Worm (Caenorhabditis elegans): Measurements from ENCODE around the gene K05G3.1.

The K05G3.1 gene

ce11 chrX:16536230-16536940, 35.3 kb downstream of the K05G3.1 start, which contains the start of gene pat-9:
pat-9 (plus strand) TSS chrX:16536890.
- TF ChIP-seq T22C8.4 (GFP tag; IDR thresholded peaks at IDR 0.05) (no peak), ztf-29 (GFP tag; IDR thresholded peaks at IDR 0.05) (no peak), med-1 (GFP tag; optimal IDR thresholded peaks at IDR 0.05; ENCODE audit: insufficient read depth) (no peak), klf-2 (GFP tag; conservative IDR thresholded peaks at IDR 0.05) (no peak), tab-1 (GFP tag; IDR thresholded peaks at IDR 0.05) (no peak), flt-1 (GFP tag; IDR thresholded peaks at IDR 0.05) (no peak), cog-1 (tag; optimal IDR thresholded peaks at IDR 0.05) (no peak), ztf-23 (GFP tag; IDR thresholded peaks at IDR 0.05) (no peak), ref-1 (GFP tag; conservative IDR thresholded peaks at IDR 0.05) (no peak)

- no peak for TF ChIP-seq tab-1 (GFP tag; IDR thresholded peaks at IDR 0.05)
- TF ChIP-seq ztf-23 (GFP tag; IDR thresholded peaks at IDR 0.05): no peak
- TF ChIP-seq ref-1 (GFP tag; conservative IDR thresholded peaks at IDR 0.05): no peak
Measured at ce11 chrX:16540374-16540773, 39.2 kb downstream of the K05G3.1 start, which contains the start of gene osm-1. osm-1 (plus strand) TSS chrX:16540674.

ce11 chrX:16543887-16544286, 42.8 kb downstream of the K05G3.1 start:
- TF ChIP-seq ztf-29 (GFP tag; IDR thresholded peaks at IDR 0.05) (no peak), flt-1 (GFP tag; IDR thresholded peaks at IDR 0.05) (no peak), klf-2 (GFP tag; conservative IDR thresholded peaks at IDR 0.05) (no peak), cog-1 (tag; optimal IDR thresholded peaks at IDR 0.05) (no peak), ref-1 (GFP tag; conservative IDR thresholded peaks at IDR 0.05) (no peak), T22C8.4 (GFP tag; IDR thresholded peaks at IDR 0.05) (no peak), med-1 (GFP tag; optimal IDR thresholded peaks at IDR 0.05; ENCODE audit: insufficient read depth) (no peak), tab-1 (GFP tag; IDR thresholded peaks at IDR 0.05) (no peak), ztf-23 (GFP tag; IDR thresholded peaks at IDR 0.05) (no peak)

ce11 chrX:16545641-16546040, 44.5 kb downstream of the K05G3.1 start:
- TF ChIP-seq ztf-23 (GFP tag; IDR thresholded peaks at IDR 0.05): no peak
- TF ChIP-seq tab-1 (GFP tag; IDR thresholded peaks at IDR 0.05): no peak
- TF ChIP-seq ztf-29 (GFP tag; IDR thresholded peaks at IDR 0.05): no peak
- TF ChIP-seq flt-1 (GFP tag; IDR thresholded peaks at IDR 0.05): no peak
- TF ChIP-seq klf-2 (GFP tag; conservative IDR thresholded peaks at IDR 0.05): no peak
- no peak for TF ChIP-seq cog-1 (tag; optimal IDR thresholded peaks at IDR 0.05)
- no peak for TF ChIP-seq ref-1 (GFP tag; conservative IDR thresholded peaks at IDR 0.05)
- TF ChIP-seq T22C8.4 (GFP tag; IDR thresholded peaks at IDR 0.05): no peak
- TF ChIP-seq med-1 (GFP tag; optimal IDR thresholded peaks at IDR 0.05; ENCODE audit: insufficient read depth): no peak

- TF ChIP-seq flt-1 (GFP tag; IDR thresholded peaks at IDR 0.05) (no peak), cog-1 (tag; optimal IDR thresholded peaks at IDR 0.05) (no peak), ref-1 (GFP tag; conservative IDR thresholded peaks at IDR 0.05) (no peak), klf-2 (GFP tag; conservative IDR thresholded peaks at IDR 0.05) (no peak), med-1 (GFP tag; optimal IDR thresholded peaks at IDR 0.05; ENCODE audit: insufficient read depth) (no peak), tab-1 (GFP tag; IDR thresholded peaks at IDR 0.05) (no peak), T22C8.4 (GFP tag; IDR thresholded peaks at IDR 0.05) (no peak), ztf-23 (GFP tag; IDR thresholded peaks at IDR 0.05) (no peak), ztf-29 (GFP tag; IDR thresholded peaks at IDR 0.05) (no peak)
Measured at ce11 chrX:16546135-16546534, 45.0 kb downstream of the K05G3.1 start.

- TF ChIP-seq ztf-29 (GFP tag; IDR thresholded peaks at IDR 0.05): no peak
- TF ChIP-seq T22C8.4 (GFP tag; IDR thresholded peaks at IDR 0.05): no peak
- TF ChIP-seq tab-1 (GFP tag; IDR thresholded peaks at IDR 0.05): no peak
- TF ChIP-seq cog-1 (tag; optimal IDR thresholded peaks at IDR 0.05): no peak
- TF ChIP-seq klf-2 (GFP tag; conservative IDR thresholded peaks at IDR 0.05): no peak
- no peak for TF ChIP-seq flt-1 (GFP tag; IDR thresholded peaks at IDR 0.05)
- TF ChIP-seq ztf-23 (GFP tag; IDR thresholded peaks at IDR 0.05): no peak
- no peak for TF ChIP-seq ref-1 (GFP tag; conservative IDR thresholded peaks at IDR 0.05)
Measured at ce11 chrX:16548290-16548689, 47.2 kb downstream of the K05G3.1 start.

- no peak for TF ChIP-seq ztf-29 (GFP tag; IDR thresholded peaks at IDR 0.05)
- no peak for TF ChIP-seq ref-1 (GFP tag; conservative IDR thresholded peaks at IDR 0.05)
- no peak for TF ChIP-seq cog-1 (tag; optimal IDR thresholded peaks at IDR 0.05)
- TF ChIP-seq T22C8.4 (GFP tag; IDR thresholded peaks at IDR 0.05): no peak
- TF ChIP-seq med-1 (GFP tag; optimal IDR thresholded peaks at IDR 0.05; ENCODE audit: insufficient read depth): no peak
- no peak for TF ChIP-seq tab-1 (GFP tag; IDR thresholded peaks at IDR 0.05)
- no peak for TF ChIP-seq flt-1 (GFP tag; IDR thresholded peaks at IDR 0.05)
- no peak for TF ChIP-seq ztf-23 (GFP tag; IDR thresholded peaks at IDR 0.05)
- TF ChIP-seq klf-2 (GFP tag; conservative IDR thresholded peaks at IDR 0.05): no peak
Measured at ce11 chrX:16550551-16550950, 49.4 kb downstream of the K05G3.1 start.

- TF ChIP-seq klf-2 (GFP tag; conservative IDR thresholded peaks at IDR 0.05): peak; percentile 57; the same call in 1 of the 2 replicates
- TF ChIP-seq med-1 (GFP tag; optimal IDR thresholded peaks at IDR 0.05; ENCODE audit: insufficient read depth): no peak
- TF ChIP-seq ref-1 (GFP tag; conservative IDR thresholded peaks at IDR 0.05): no peak
- TF ChIP-seq flt-1 (GFP tag; IDR thresholded peaks at IDR 0.05): peak; percentile 82
- 0 out of 2 replicates have a peak, but pooled peaks have one; percentile 12 for TF ChIP-seq ztf-29 (GFP tag; IDR thresholded peaks at IDR 0.05)
- peak; percentile 66 for TF ChIP-seq tab-1 (GFP tag; IDR thresholded peaks at IDR 0.05)
- no peak for TF ChIP-seq cog-1 (tag; optimal IDR thresholded peaks at IDR 0.05)
- TF ChIP-seq ztf-23 (GFP tag; IDR thresholded peaks at IDR 0.05): 0 out of 2 replicates have a peak, but pooled peaks have one; percentile 30
- 0 out of 2 replicates have a peak, but pooled peaks have one; percentile 20 for TF ChIP-seq T22C8.4 (GFP tag; IDR thresholded peaks at IDR 0.05)
Measured at ce11 chrX:16551318-16551717, 50.2 kb downstream of the K05G3.1 start.
